Worm (Caenorhabditis elegans): ENCODE measurements around the gene srh-142.

The srh-142 gene

ce11 chrV:16467840-16468239 is 7.1 kb upstream of the srh-142 start, which contains the start of gene sru-44:
Gene sru-44, minus strand, starts transcription at chrV:16467940.
- TF ChIP-seq unc-62 (GFP tag; optimal IDR thresholded peaks at IDR 0.05) = no peak

ce11 chrV:16459377-16459776 is 1.4 kb downstream of the srh-142 start:
- no peak for TF ChIP-seq unc-62 (GFP tag; optimal IDR thresholded peaks at IDR 0.05)

ce11 chrV:16458714-16459113 is 2.1 kb downstream of the srh-142 start, which contains the start of gene str-15:
Gene str-15, minus strand, starts transcription at chrV:16458814.
- no peak for TF ChIP-seq unc-62 (GFP tag; optimal IDR thresholded peaks at IDR 0.05)

ce11 chrV:16455065-16455464 is 5.7 kb downstream of the srh-142 start, which contains the start of gene str-14:
Gene str-14, minus strand, starts transcription at chrV:16455165.
- TF ChIP-seq unc-62 (GFP tag; optimal IDR thresholded peaks at IDR 0.05) = no peak

ce11 chrV:16447735-16448134 is 13.0 kb downstream of the srh-142 start, which contains the start of gene T08G3.13:
Gene T08G3.13, plus strand, starts transcription at chrV:16448035.
- TF ChIP-seq unc-62 (GFP tag; optimal IDR thresholded peaks at IDR 0.05) = no peak

ce11 chrV:16446191-16446590 is 14.6 kb downstream of the srh-142 start:
- TF ChIP-seq unc-62 (GFP tag; optimal IDR thresholded peaks at IDR 0.05) = no peak

ce11 chrV:16445676-16446075 is 15.1 kb downstream of the srh-142 start, which contains the start of gene T08G3.6:
Gene T08G3.6, plus strand, starts transcription at chrV:16445976.
- TF ChIP-seq unc-62 (GFP tag; optimal IDR thresholded peaks at IDR 0.05) = no peak

ce11 chrV:16443626-16444025 is 17.1 kb downstream of the srh-142 start, which contains the start of gene srh-141:
Gene srh-141, plus strand, starts transcription at chrV:16443926.
- no peak for TF ChIP-seq unc-62 (GFP tag; optimal IDR thresholded peaks at IDR 0.05)

ce11 chrV:16437546-16437945 is 23.2 kb downstream of the srh-142 start, which contains the start of gene F26D2.15:
Gene F26D2.15, plus strand, starts transcription at chrV:16437846.
- no peak for TF ChIP-seq unc-62 (GFP tag; optimal IDR thresholded peaks at IDR 0.05)

ce11 chrV:16435510-16435909 is 25.3 kb downstream of the srh-142 start, which contains the start of the genes F26D2.13 and F26D2.14:
Gene F26D2.13, minus strand, starts transcription at chrV:16435610.
Gene F26D2.14, plus strand, starts transcription at chrV:16435855.
- TF ChIP-seq unc-62 (GFP tag; optimal IDR thresholded peaks at IDR 0.05) = no peak

ce11 chrV:16433471-16433870 is 27.3 kb downstream of the srh-142 start, which contains the start of gene clec-234:
Gene clec-234, minus strand, starts transcription at chrV:16433571.
- TF ChIP-seq unc-62 (GFP tag; optimal IDR thresholded peaks at IDR 0.05) = no peak

ce11 chrV:16429940-16430339 is 30.8 kb downstream of the srh-142 start, which contains the start of gene str-73:
Gene str-73, plus strand, starts transcription at chrV:16430240.
- no peak for TF ChIP-seq unc-62 (GFP tag; optimal IDR thresholded peaks at IDR 0.05)

- TF ChIP-seq unc-62 (GFP tag; optimal IDR thresholded peaks at IDR 0.05) = no peak
These were observed 31.3 kb downstream of the srh-142 start, which contains the start of gene F26D2.10 for ce11 chrV:16429503-16429902. Gene F26D2.10, minus strand, starts transcription at chrV:16429603.

ce11 chrV:16424428-16424827 is 36.3 kb downstream of the srh-142 start, which contains the start of gene srw-29:
Gene srw-29, minus strand, starts transcription at chrV:16424528.
- TF ChIP-seq unc-62 (GFP tag; optimal IDR thresholded peaks at IDR 0.05) = no peak

- TF ChIP-seq unc-62 (GFP tag; optimal IDR thresholded peaks at IDR 0.05) = no peak
These were observed 40.1 kb downstream of the srh-142 start, which contains the start of gene srw-48 for ce11 chrV:16420696-16421095. Gene srw-48, plus strand, starts transcription at chrV:16420996.

- TF ChIP-seq unc-62 (GFP tag; optimal IDR thresholded peaks at IDR 0.05) = no peak
These were observed 41.0 kb downstream of the srh-142 start, which contains the start of gene F26D2.16 for ce11 chrV:16419769-16420168. Gene F26D2.16, minus strand, starts transcription at chrV:16419869.

- no peak for TF ChIP-seq unc-62 (GFP tag; optimal IDR thresholded peaks at IDR 0.05)
These were observed 43.8 kb downstream of the srh-142 start, which contains the start of gene str-55 for ce11 chrV:16417014-16417413. Gene str-55, minus strand, starts transcription at chrV:16417114.
